Fruit fly (Drosophila melanogaster) whole organism, adult: ENCODE measurements around the gene Pgant4.

Source experiments
- Hr96 ChIP-seq: fragments of 200-800 bp; sonication (Bioruptor generic); optimal IDR thresholded peaks from 2 replicates; lab custom pipeline; 2016; ENCODE audit warnings: missing biosample characterization, missing genetic modification characterization
- Mnt ChIP-seq: fragments of 200-800 bp; sonication (Bioruptor generic); optimal IDR thresholded peaks from 2 replicates; lab custom pipeline; 2016; ENCODE audit warnings: missing biosample characterization, mild to moderate bottlenecking, missing genetic modification characterization
- kay ChIP-seq: fragments of 200-800 bp; sonication (Bioruptor generic); peaks from one replicate; lab custom pipeline; 2016; ENCODE audit warnings: missing biosample characterization, missing genetic modification characterization, borderline replicate concordance

DNA sequence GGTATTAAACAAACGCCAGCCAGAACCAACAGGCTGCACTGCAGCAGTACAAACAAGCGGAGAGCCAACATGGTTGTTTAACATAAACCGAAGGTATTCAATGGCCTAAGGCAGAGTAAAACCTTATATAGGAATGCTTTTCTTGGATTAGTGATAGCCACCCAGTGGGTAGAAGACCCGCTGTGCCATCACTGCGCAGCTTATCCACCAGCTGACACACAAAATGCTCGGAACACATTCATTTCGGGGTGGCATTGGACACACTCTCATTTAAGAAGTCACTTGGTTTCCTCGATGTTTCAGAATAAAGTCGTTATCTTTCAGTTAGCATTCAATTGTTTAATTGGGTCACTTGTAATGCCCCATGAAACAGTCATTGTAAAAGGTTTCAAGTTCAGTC lies 37.6 kb downstream of the Pgant4 start, which contains the start of gene CG31954:
- no peak for TF ChIP-seq Mnt (GFP tag; lab: Kevin White, UChicago)
- no peak for TF ChIP-seq Hr96
- TF ChIP-seq kay (GFP tag; lab: Kevin White, UChicago), result no peak
